Worm (Caenorhabditis elegans): ENCODE measurements around the gene nhr-254.

Gene nhr-254

ce11 chrV:378231-378630 is 14.2 kb upstream of the nhr-254 start:
- TF ChIP-seq unc-62 (GFP tag; optimal IDR thresholded peaks at IDR 0.05), result no peak

DNA sequence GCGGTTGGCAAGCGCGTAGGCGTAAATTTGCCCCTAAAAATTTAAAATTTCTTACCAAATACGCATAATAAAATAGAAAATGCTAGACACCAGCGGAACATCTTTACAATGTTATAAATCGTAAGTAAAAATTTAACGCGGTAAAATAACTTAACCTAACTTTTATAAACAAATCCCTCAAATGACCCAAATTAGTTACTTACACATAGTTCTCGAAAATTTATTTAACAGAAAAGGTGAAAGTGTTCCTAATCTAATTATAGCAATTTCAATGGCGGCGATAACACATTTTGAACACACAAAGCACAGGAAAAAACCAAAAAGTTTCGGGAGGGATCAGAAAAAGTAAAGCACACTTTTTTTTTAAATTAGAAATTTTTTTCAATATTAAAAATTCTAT is 12.2 kb upstream of the nhr-254 start, which contains the start of gene mltn-8:
TSS of gene mltn-8 (minus strand) at position 101 of the 400 bp plus-strand sequence.
- TF ChIP-seq unc-62 (GFP tag; optimal IDR thresholded peaks at IDR 0.05), result no peak

ce11 chrV:381227-381950 is 11.0 kb upstream of the nhr-254 start, which contains the start of gene ZK6.8:
Gene ZK6.8, plus strand, starts transcription at chrV:381908.
- no peak for TF ChIP-seq unc-62 (GFP tag; optimal IDR thresholded peaks at IDR 0.05)

DNA sequence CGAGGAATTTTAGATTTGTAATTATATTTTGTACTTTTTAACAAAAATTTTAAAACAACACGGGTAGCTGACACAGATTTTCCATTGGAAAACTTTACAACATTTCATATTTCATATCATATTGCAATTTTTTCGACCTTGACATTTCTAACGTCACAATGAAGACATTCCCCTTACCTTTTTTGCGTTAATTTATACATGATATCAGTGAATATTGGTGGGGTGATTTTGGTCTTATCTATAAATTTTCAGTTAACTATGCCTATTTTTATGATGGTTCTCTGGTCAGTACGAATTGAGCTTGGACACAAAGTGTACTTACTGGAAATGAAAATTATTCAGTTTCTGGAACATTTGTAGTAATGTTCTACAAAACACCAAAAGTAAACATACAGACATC is 7.9 kb upstream of the nhr-254 start:
- no peak for TF ChIP-seq unc-62 (GFP tag; optimal IDR thresholded peaks at IDR 0.05)

DNA sequence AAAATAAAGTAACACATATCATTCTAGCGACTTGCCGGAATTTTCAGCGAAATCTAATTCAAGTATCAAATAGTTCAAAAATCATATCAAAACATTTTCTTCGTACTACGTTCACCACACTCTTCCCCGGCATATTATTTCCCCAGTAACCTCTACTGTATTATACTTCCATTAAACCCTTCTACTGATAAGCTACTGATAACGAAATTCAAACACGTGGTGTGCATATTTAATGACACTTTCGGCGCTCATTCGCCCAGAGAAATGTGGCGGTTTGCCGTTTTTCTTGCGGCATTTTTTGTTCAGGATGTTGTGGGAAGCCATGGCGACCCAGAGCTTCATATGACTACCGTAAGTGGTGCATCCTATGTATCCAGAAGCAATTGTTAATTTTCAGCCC is 6.9 kb upstream of the nhr-254 start, which contains the start of gene lipl-5:
TSS of gene lipl-5 (plus strand) at position 259 of the 400 bp plus-strand sequence.
- TF ChIP-seq unc-62 (GFP tag; optimal IDR thresholded peaks at IDR 0.05), result no peak

DNA sequence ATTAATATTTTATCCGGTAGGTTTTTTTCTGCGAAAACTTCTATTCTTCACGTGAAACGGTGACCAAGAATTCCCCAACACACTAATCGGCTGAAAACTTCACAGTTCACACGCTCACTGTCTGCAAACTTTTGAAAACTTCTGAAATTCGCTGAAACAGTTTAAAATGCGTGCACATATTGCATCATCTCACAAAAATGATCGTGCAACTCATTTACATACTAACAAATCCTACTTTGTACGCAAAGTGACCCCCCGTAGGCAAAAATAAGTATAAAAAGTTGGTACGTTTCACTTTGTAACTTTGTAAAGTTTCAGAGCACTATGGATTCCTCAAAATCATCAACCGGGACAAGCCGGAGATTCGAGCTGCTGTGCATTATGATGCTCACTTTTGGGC is 4.0 kb upstream of the nhr-254 start, which contains the start of gene ZK6.6:
TSS of gene ZK6.6 (plus strand) at position 301 of the 400 bp plus-strand sequence.
- TF ChIP-seq unc-62 (GFP tag; optimal IDR thresholded peaks at IDR 0.05), result no peak

- no peak for TF ChIP-seq unc-62 (GFP tag; optimal IDR thresholded peaks at IDR 0.05)
Observed at ce11 chrV:396309-396708, 3.9 kb downstream of the nhr-254 start, which contains the start of gene nhr-253. Gene nhr-253, plus strand, starts transcription at chrV:396593.

- no peak for TF ChIP-seq unc-62 (GFP tag; optimal IDR thresholded peaks at IDR 0.05)
Observed at ce11 chrV:399721-400120, 7.3 kb downstream of the nhr-254 start, which contains the start of gene scl-27. Gene scl-27, plus strand, starts transcription at chrV:400021.

- TF ChIP-seq unc-62 (GFP tag; optimal IDR thresholded peaks at IDR 0.05), result no peak
Observed at ce11 chrV:403028-403427, 10.6 kb downstream of the nhr-254 start, which contains the start of gene srh-62. Gene srh-62, minus strand, starts transcription at chrV:403128.

- no peak for TF ChIP-seq unc-62 (GFP tag; optimal IDR thresholded peaks at IDR 0.05)
Observed at ce11 chrV:404210-404669, 11.8 kb downstream of the nhr-254 start, which contains the start of gene nhr-252. Gene nhr-252, plus strand, starts transcription at chrV:404619.

DNA sequence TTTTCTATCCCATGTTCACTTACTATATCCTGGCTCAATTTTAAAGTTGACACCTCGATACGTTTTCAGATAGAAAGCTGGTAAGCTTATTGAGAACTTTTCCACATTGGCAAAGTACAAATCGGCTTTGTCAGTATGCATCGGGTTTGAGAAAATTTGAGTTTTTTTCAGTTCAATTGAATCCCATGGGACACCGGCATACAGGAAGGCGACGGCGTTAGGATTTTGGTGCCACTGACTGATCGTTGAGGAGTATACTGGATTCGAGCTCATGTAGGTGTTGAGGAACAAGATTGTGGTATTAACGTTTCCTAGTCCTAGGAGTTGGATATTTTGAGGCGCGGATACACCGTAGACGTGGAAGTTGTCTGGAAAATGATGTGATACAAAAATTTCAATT is 20.4 kb downstream of the nhr-254 start:
- TF ChIP-seq unc-62 (GFP tag; optimal IDR thresholded peaks at IDR 0.05), result no peak

DNA sequence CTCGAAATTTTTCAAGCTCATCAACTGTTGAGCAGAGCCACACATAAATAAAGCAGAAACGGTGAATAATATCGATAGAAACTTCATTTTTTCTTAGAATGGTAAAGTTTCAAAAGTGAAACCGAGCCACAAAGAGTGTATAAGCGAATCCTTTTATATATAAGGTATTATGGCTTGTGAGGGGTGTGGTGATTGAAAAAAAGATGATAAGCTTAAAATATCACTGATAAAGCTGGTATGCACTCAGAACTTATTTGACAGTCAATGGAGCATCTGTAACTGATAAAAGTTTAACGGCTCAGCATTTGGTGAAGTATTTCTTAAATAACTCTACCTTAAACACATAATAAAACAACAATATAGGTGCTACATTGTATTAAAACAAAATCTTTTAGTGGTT is 22.2 kb downstream of the nhr-254 start, which contains the start of gene dod-19:
TSS of gene dod-19 (minus strand) at position 130 of the 400 bp plus-strand sequence.
- no peak for TF ChIP-seq unc-62 (GFP tag; optimal IDR thresholded peaks at IDR 0.05)

- no peak for TF ChIP-seq unc-62 (GFP tag; optimal IDR thresholded peaks at IDR 0.05)
Observed at ce11 chrV:415072-415471, 22.6 kb downstream of the nhr-254 start.

DNA sequence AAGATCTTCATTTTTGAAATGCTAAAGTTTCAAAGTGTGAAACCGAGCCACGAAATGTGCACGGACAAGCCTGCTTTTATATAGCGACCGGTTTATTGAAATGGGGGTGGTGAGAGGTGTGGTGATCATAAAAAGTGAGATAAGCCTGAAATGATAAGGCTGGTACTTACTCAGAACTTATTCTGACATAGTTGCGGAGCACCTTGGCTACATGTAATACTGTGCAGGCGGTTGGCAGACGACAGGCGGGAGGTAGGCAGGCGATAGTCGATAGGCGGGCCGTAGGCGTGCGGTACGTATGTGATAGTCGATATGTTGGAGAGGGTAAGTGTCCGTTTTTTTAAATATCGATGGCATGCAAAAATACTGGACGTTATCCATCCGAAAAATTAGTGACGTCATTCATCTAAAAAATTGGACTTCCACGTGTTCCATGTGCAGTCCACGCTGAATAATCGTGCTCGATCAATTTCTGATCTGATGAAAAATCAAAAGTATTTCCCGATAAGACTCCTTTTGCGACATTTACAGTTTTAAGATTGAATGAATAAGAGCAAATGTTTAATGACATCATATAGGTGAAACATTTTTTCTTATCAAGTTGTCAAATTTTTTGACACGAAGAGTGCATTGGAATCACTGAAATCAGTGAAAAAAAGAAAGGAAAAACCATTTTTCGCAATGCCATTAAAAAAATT is 25.4 kb downstream of the nhr-254 start, which contains the start of gene irg-8:
TSS of gene irg-8 (minus strand) at position 51 of the 698 bp plus-strand sequence.
- TF ChIP-seq unc-62 (GFP tag; optimal IDR thresholded peaks at IDR 0.05), result no peak

DNA sequence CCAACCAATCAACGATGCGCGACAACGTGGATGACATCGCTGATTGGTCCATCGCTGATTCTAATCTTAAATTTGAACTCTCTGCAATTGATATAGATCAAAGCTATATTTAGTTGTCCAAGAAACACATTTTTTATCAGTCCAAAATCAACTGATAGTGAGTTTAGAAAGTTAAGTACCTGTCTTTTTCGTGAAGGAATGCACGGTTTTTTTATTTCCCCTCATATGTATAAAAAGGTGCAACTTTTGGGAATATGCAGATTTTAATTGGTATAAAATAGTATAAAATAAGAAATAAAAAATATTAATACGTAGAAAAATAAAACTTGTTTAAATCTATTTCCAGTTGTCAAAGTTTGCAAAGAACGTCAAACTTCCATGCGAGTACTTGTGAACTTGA is 26.0 kb downstream of the nhr-254 start, which contains the start of gene Y39D8A.1:
TSS of gene Y39D8A.1 (plus strand) at position 301 of the 400 bp plus-strand sequence.
- no peak for TF ChIP-seq unc-62 (GFP tag; optimal IDR thresholded peaks at IDR 0.05)

- TF ChIP-seq unc-62 (GFP tag; optimal IDR thresholded peaks at IDR 0.05), result no peak
Observed at ce11 chrV:422133-422532, 29.7 kb downstream of the nhr-254 start, which contains the start of gene dod-20. Gene dod-20, plus strand, starts transcription at chrV:422433.
